Fruit fly (Drosophila melanogaster) whole organism, prepupa: ENCODE data around the gene CG13482.

Source experiments
- CG9139 ChIP-seq: fragments of 200-800 bp; sonication (Bioruptor generic); optimal IDR thresholded peaks from 3 replicates; lab custom pipeline; 2017; ENCODE audit warnings: missing biosample characterization, mild to moderate bottlenecking, missing genetic modification characterization
- svp ChIP-seq: fragments of 200-800 bp; sonication (Bioruptor generic); peaks from one replicate; lab custom pipeline; 2016; ENCODE audit warnings: missing biosample characterization, missing genetic modification characterization

dm6 chr3L:14321858-14322257 lies 7.3 kb upstream of the CG13482 start:
- no peak for TF ChIP-seq CG9139 (GFP tag; lab: Kevin White, UChicago)
- no peak for TF ChIP-seq svp
